Worm (Caenorhabditis elegans): Measurements from ENCODE around the gene D1086.21.
A peak's percentile ranks its signal among the peaks of the same experiment; 100 is the strongest.

Gene D1086.21

DNA sequence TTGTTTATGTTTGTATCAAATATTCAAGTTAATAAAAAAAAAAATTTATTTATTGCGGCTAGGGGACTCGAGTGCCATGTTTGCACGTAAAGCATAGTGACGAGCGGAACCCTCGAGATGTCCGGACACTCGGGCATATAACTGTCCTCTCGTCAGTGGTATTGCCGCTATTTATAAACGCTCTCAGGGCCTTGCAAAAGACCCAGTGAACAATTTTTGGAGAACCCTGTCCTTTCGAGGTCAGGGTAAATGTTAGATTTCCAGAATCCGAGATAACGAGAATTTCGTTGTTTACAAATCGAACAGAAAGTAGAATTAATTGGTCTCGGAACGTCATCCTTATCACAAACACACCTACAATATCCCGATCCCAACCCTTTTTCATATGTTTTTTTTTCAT is 27.9 kb downstream of the D1086.21 start, which contains the start of gene D1086.3 (continued):
- TF ChIP-seq sptf-1 (tag; optimal IDR thresholded peaks at IDR 0.05) (no peak), unc-86 (tag; optimal IDR thresholded peaks at IDR 0.05) (no peak), ceh-8 (GFP tag; optimal IDR thresholded peaks at IDR 0.05) (no peak), zag-1 (tag; optimal IDR thresholded peaks at IDR 0.05) (no peak), snu-23 (GFP tag; optimal IDR thresholded peaks at IDR 0.05) (peak; percentile 48), hlh-17 (GFP tag; optimal IDR thresholded peaks at IDR 0.05; ENCODE audit: borderline replicate concordance) (no peak), tlp-1 (tag; optimal IDR thresholded peaks at IDR 0.05) (no peak), ztf-4 (tag; optimal IDR thresholded peaks at IDR 0.05) (no peak), ceh-63 (GFP tag; optimal IDR thresholded peaks at IDR 0.05) (no peak), rnt-1 (tag; optimal IDR thresholded peaks at IDR 0.05) (peak; percentile 82), unc-30 (tag; optimal IDR thresholded peaks at IDR 0.05) (no peak), ceh-82 (tag; optimal IDR thresholded peaks at IDR 0.05) (no peak), C16A3.4 (tag; optimal IDR thresholded peaks at IDR 0.05) (no peak), elt-2 (tag; optimal IDR thresholded peaks at IDR 0.05) (peak; percentile 55), dpl-1 (GFP tag; optimal IDR thresholded peaks at IDR 0.05) (no peak), pax-3 (tag; optimal IDR thresholded peaks at IDR 0.05) (no peak), Y116A8C.19 (tag; optimal IDR thresholded peaks at IDR 0.05; ENCODE audit: borderline replicate concordance) (no peak), pqm-1 (tag; optimal IDR thresholded peaks at IDR 0.05) (no peak), lin-15B (tag; optimal IDR thresholded peaks at IDR 0.05) (no peak), nhr-11 (tag; optimal IDR thresholded peaks at IDR 0.05) (no peak), hpl-2 (GFP tag; optimal IDR thresholded peaks at IDR 0.05) (no peak), nhr-77 (tag; optimal IDR thresholded peaks at IDR 0.05) (no peak), sox-4 (tag; optimal IDR thresholded peaks at IDR 0.05) (no peak), isw-1 (GFP tag; IDR thresholded peaks at IDR 0.05) (no peak), efl-3 (GFP tag; optimal IDR thresholded peaks at IDR 0.05) (no peak), mdl-1 (tag; optimal IDR thresholded peaks at IDR 0.05) (no peak), fos-1 (tag; optimal IDR thresholded peaks at IDR 0.05) (no peak), vab-15 (tag; optimal IDR thresholded peaks at IDR 0.05) (no peak), nhr-12 (tag; optimal IDR thresholded peaks at IDR 0.05) (no peak), ces-1 (GFP tag; optimal IDR thresholded peaks at IDR 0.05) (no peak), hlh-4 (tag; optimal IDR thresholded peaks at IDR 0.05) (no peak), fkh-4 (tag; optimal IDR thresholded peaks at IDR 0.05; ENCODE audit: borderline replicate concordance) (no peak), nhr-76 (tag; optimal IDR thresholded peaks at IDR 0.05) (no peak), nhr-28 (tag; optimal IDR thresholded peaks at IDR 0.05) (no peak), mab-9 (GFP tag; IDR thresholded peaks at IDR 0.05) (no peak), lin-14 (GFP tag; optimal IDR thresholded peaks at IDR 0.05) (peak; percentile 4), efl-1 (optimal IDR thresholded peaks at IDR 0.05) (peak; percentile 17 to 47), efl-1 (GFP tag; optimal IDR thresholded peaks at IDR 0.05 in 1 of 2) (peak in 1 of 2 experiments; percentile 92), pag-3 (tag; optimal IDR thresholded peaks at IDR 0.05; ENCODE audit: borderline replicate concordance, insufficient read depth) (no peak), nhr-47 (tag; optimal IDR thresholded peaks at IDR 0.05) (peak; percentile 72), egl-13 (tag; optimal IDR thresholded peaks at IDR 0.05) (no peak), grh-1 (GFP tag; IDR thresholded peaks at IDR 0.05) (peak; percentile 53; the same call in 1 of the 2 replicates), mef-2 (tag; optimal IDR thresholded peaks at IDR 0.05) (no peak), lin-39 (tag; optimal IDR thresholded peaks at IDR 0.05) (peak; percentile 75), lsy-2 (tag; optimal IDR thresholded peaks at IDR 0.05) (peak in 1 of 2 experiments; percentile 42), C34B4.2 (tag; optimal IDR thresholded peaks at IDR 0.05) (no peak), aha-1 (tag; optimal IDR thresholded peaks at IDR 0.05) (no peak), lin-13 (GFP tag; optimal IDR thresholded peaks at IDR 0.05) (no peak)
